Worm (Caenorhabditis elegans): ENCODE measurements around the gene ZK354.8.

DNA sequence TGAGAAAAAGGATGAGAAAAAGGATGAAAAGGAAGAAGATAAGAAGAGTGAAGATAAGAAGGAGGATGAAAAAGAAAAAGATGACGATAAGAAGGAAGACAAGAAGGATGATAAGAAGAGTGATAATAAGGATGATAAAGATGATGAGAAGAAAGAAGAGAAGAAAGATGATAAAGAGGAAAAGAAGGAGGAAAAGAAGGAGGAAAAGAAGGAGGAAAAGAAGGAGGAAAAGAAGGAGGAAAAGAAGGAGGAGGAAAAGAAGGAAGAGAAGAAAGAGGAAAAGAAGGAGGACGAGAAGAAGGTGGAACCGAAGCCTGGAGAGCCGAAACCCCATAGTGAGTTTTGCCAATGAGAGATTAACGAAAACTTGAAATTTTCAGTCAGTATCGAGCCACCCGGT, 32.6 kb downstream of the ZK354.8 start:
- TF ChIP-seq zag-1 (tag; optimal IDR thresholded peaks at IDR 0.05) (no peak), snpc-4 (tag; optimal IDR thresholded peaks at IDR 0.05) (no peak), D1046.2 (GFP tag; IDR thresholded peaks at IDR 0.05) (no peak), fkh-10 (GFP tag; optimal IDR thresholded peaks at IDR 0.05) (no peak), hlh-11 (tag; optimal IDR thresholded peaks at IDR 0.05) (no peak)

Measured in whole organism, L4 larva.